Worm (Caenorhabditis elegans): ENCODE results near the gene pes-5.

- TF ChIP-seq let-526 (GFP tag; IDR thresholded peaks at IDR 0.05) (no peak), snpc-4 (GFP tag; optimal IDR thresholded peaks at IDR 0.05) (no peak), snpc-4 (tag; optimal IDR thresholded peaks at IDR 0.05) (no peak), nhr-179 (tag; optimal IDR thresholded peaks at IDR 0.05) (no peak), hlh-12 (tag; optimal IDR thresholded peaks at IDR 0.05) (no peak), unc-130 (GFP tag; optimal IDR thresholded peaks at IDR 0.05) (no peak)
Observed at ce11 chrII:11838353-11838752, 8.5 kb upstream of the pes-5 start.

Measured in whole organism, young adult.